Fruit fly (Drosophila melanogaster): ENCODE measurements around the gene CG5399.

dm6 chr3R:15677074-15677409 lies 18.0 kb upstream of the CG5399 start:
- TF ChIP-seq fkh (GFP tag; optimal IDR thresholded peaks at IDR 0.05) (no peak), esn (GFP tag; optimal IDR thresholded peaks at IDR 0.05) (no peak), fd59A (GFP tag; optimal IDR thresholded peaks at IDR 0.05) (no peak)
